Worm (Caenorhabditis elegans) whole organism, late embryonic: ENCODE data around the gene C33G8.2.

Experiments used
- F13H6.1 ChIP-seq: sonication (generic microtip); optimal IDR thresholded peaks from 2 replicates; lab custom pipeline; 2016; ENCODE audit warnings: missing genetic modification characterization, missing compliant biosample characterization
- K02D7.2 ChIP-seq: sonication (generic microtip); optimal IDR thresholded peaks from 2 replicates; lab custom pipeline; 2017; ENCODE audit warnings: mild to moderate bottlenecking, missing genetic modification characterization, missing compliant biosample characterization
- K09A11.1 ChIP-seq: sonication (generic microtip); optimal IDR thresholded peaks from 2 replicates; lab custom pipeline; 2017; ENCODE audit warnings: antibody characterized with exemption, mild to moderate bottlenecking, missing genetic modification characterization, missing compliant biosample characterization; ENCODE audit not compliant: insufficient read depth
- T23F11.4 ChIP-seq: fragments of 200-800 bp; sonication (Bioruptor generic); optimal IDR thresholded peaks from 2 replicates; lab custom pipeline; 2018; ENCODE audit warnings: mild to moderate bottlenecking, missing genetic modification characterization, missing compliant biosample characterization
- ceh-19 ChIP-seq: fragments of 200-800 bp; sonication (Bioruptor generic); optimal IDR thresholded peaks from 2 replicates; lab custom pipeline; 2018; ENCODE audit warnings: mild to moderate bottlenecking, missing genetic modification characterization, missing compliant biosample characterization
- ceh-2 ChIP-seq: sonication (generic microtip); optimal IDR thresholded peaks from 2 replicates; lab custom pipeline; 2016; ENCODE audit warnings: missing genotype, missing genetic modification characterization, missing compliant biosample characterization
- dmd-4 ChIP-seq: sonication (generic microtip); optimal IDR thresholded peaks from 2 replicates; lab custom pipeline; 2016; ENCODE audit warnings: borderline replicate concordance, missing genetic modification characterization, missing compliant biosample characterization
- dve-1 ChIP-seq: sonication (generic microtip); optimal IDR thresholded peaks from 2 replicates; lab custom pipeline; 2017; ENCODE audit warnings: antibody characterized with exemption, mild to moderate bottlenecking, missing genetic modification characterization, missing compliant biosample characterization
- elt-4 ChIP-seq: sonication (generic microtip); optimal IDR thresholded peaks from 2 replicates; lab custom pipeline; 2016; ENCODE audit warnings: missing genetic modification characterization, missing compliant biosample characterization
- ets-4 ChIP-seq: sonication (generic microtip); optimal IDR thresholded peaks from 2 replicates; lab custom pipeline; 2016; ENCODE audit warnings: missing genetic modification characterization, missing compliant biosample characterization
- fax-1 ChIP-seq: sonication (generic microtip); optimal IDR thresholded peaks from 2 replicates; lab custom pipeline; 2016; ENCODE audit warnings: missing genotype, missing genetic modification characterization, missing compliant biosample characterization
- fkh-6 ChIP-seq: sonication (generic microtip); optimal IDR thresholded peaks from 2 replicates; lab custom pipeline; 2016; ENCODE audit warnings: missing genetic modification characterization, missing compliant biosample characterization
- hlh-13 ChIP-seq: fragments of 200-800 bp; sonication (Bioruptor generic); optimal IDR thresholded peaks from 2 replicates; lab custom pipeline; 2018; ENCODE audit warnings: mild to moderate bottlenecking, missing genetic modification characterization, missing compliant biosample characterization
- hlh-15 ChIP-seq: sonication (generic microtip); optimal IDR thresholded peaks from 2 replicates; lab custom pipeline; 2016; ENCODE audit warnings: missing genetic modification characterization, missing compliant biosample characterization
- lin-11 ChIP-seq: fragments of 200-800 bp; sonication (Bioruptor generic); optimal IDR thresholded peaks from 2 replicates; lab custom pipeline; 2018; ENCODE audit warnings: mild to moderate bottlenecking, missing genetic modification characterization, missing compliant biosample characterization
- madf-2 ChIP-seq: sonication (generic microtip); optimal IDR thresholded peaks from 2 replicates; lab custom pipeline; 2017; ENCODE audit warnings: missing genetic modification characterization, missing compliant biosample characterization
- mec-3 ChIP-seq: sonication (generic microtip); optimal IDR thresholded peaks from 2 replicates; lab custom pipeline; 2016; ENCODE audit warnings: borderline replicate concordance, missing genetic modification characterization, missing compliant biosample characterization
- nfya-1 ChIP-seq: sonication (generic microtip); optimal IDR thresholded peaks from 2 replicates; lab custom pipeline; 2017; ENCODE audit warnings: missing genetic modification characterization, mild to moderate bottlenecking, missing compliant biosample characterization, antibody characterized with exemption, moderate library complexity
- nhr-11 ChIP-seq: fragments of 150-350 bp; optimal IDR thresholded peaks from 2 replicates; lab custom pipeline; 2014; ENCODE audit warnings: missing biosample characterization, missing genetic modification characterization
- nhr-232 ChIP-seq: sonication (generic microtip); optimal IDR thresholded peaks from 2 replicates; lab custom pipeline; 2016; ENCODE audit warnings: missing genetic modification characterization, missing compliant biosample characterization
- pax-1 ChIP-seq: fragments of 150-350 bp; optimal IDR thresholded peaks from 2 replicates; lab custom pipeline; 2014; ENCODE audit warnings: missing biosample characterization, missing genetic modification characterization
- pros-1 ChIP-seq: fragments of 150-350 bp; optimal IDR thresholded peaks from 2 replicates; lab custom pipeline; 2014; ENCODE audit warnings: missing biosample characterization, missing genetic modification reagents, missing genetic modification characterization
- sdc-2 ChIP-seq: sonication (generic microtip); optimal IDR thresholded peaks from 2 replicates; lab custom pipeline; 2016; ENCODE audit warnings: missing genotype, missing genetic modification characterization, missing compliant biosample characterization
- syd-9 ChIP-seq: sonication (generic microtip); optimal IDR thresholded peaks from 2 replicates; lab custom pipeline; 2016; ENCODE audit warnings: mild to moderate bottlenecking, missing genetic modification characterization, moderate library complexity, missing compliant biosample characterization
- zip-5 ChIP-seq: sonication (generic microtip); optimal IDR thresholded peaks from 2 replicates; lab custom pipeline; 2016; ENCODE audit warnings: missing genetic modification characterization, missing compliant biosample characterization

The C33G8.2 gene

ce11 chrV:7060396-7060795 lies 50.8 kb downstream of the C33G8.2 start, which contains the start of the genes Y57E12AL.6 and Y57E12AL.1 (continued):
- TF ChIP-seq zip-5 (tag; lab: Kevin White, UChicago) (peak; percentile 45), dve-1 (tag; lab: Kevin White, UChicago) (peak; percentile 74), ceh-2 (tag; lab: Kevin White, UChicago) (peak; percentile 19), elt-4 (tag; lab: Kevin White, UChicago) (no peak), ceh-19 (GFP tag; lab: Kevin White, UChicago) (peak; percentile 48), K09A11.1 (no peak), mec-3 (tag; lab: Kevin White, UChicago) (no peak), sdc-2 (tag; lab: Kevin White, UChicago) (peak; percentile 62), pax-1 (no peak), K02D7.2 (tag; lab: Kevin White, UChicago) (no peak), hlh-15 (peak; percentile 21), lin-11 (tag; lab: Kevin White, UChicago) (peak; percentile 51), syd-9 (tag; lab: Kevin White, UChicago) (peak; percentile 69), pros-1 (no peak), F13H6.1 (tag; lab: Kevin White, UChicago) (peak; percentile 73), fkh-6 (tag; lab: Kevin White, UChicago) (peak; percentile 31), nhr-232 (tag; lab: Kevin White, UChicago) (peak; percentile 63), ets-4 (tag; lab: Kevin White, UChicago) (peak; percentile 24), nhr-11 (tag; lab: Kevin White, UChicago) (no peak), nfya-1 (peak; percentile 71), T23F11.4 (GFP tag; lab: Kevin White, UChicago) (no peak), hlh-13 (no peak), fax-1 (peak; percentile 39), madf-2 (peak; percentile 62), dmd-4 (no peak)
